Worm (Caenorhabditis elegans): Measurements from ENCODE around the gene dpf-1.
A peak's percentile ranks its signal among the peaks of the same experiment; 100 is the strongest.

dpf-1 gene

ce11 chrV:15443708-15444107, 27.4 kb upstream of the dpf-1 start, which contains the start of gene T26H5.10:
T26H5.10 (minus strand) TSS chrV:15443808.
- TF ChIP-seq T22C8.4 (GFP tag; IDR thresholded peaks at IDR 0.05), result no peak
- no peak for TF ChIP-seq cog-1 (tag; optimal IDR thresholded peaks at IDR 0.05)
- TF ChIP-seq klf-2 (GFP tag; conservative IDR thresholded peaks at IDR 0.05), result no peak
- no peak for TF ChIP-seq med-1 (GFP tag; optimal IDR thresholded peaks at IDR 0.05; ENCODE audit: insufficient read depth)

- TF ChIP-seq med-1 (GFP tag; optimal IDR thresholded peaks at IDR 0.05; ENCODE audit: insufficient read depth) (no peak), ref-1 (GFP tag; conservative IDR thresholded peaks at IDR 0.05) (no peak), klf-2 (GFP tag; conservative IDR thresholded peaks at IDR 0.05) (no peak), flt-1 (GFP tag; IDR thresholded peaks at IDR 0.05) (no peak), ztf-29 (GFP tag; IDR thresholded peaks at IDR 0.05) (no peak), ztf-23 (GFP tag; IDR thresholded peaks at IDR 0.05) (no peak), cog-1 (tag; optimal IDR thresholded peaks at IDR 0.05) (no peak), tab-1 (GFP tag; IDR thresholded peaks at IDR 0.05) (no peak), T22C8.4 (GFP tag; IDR thresholded peaks at IDR 0.05) (no peak)
These were observed 26.9 kb upstream of the dpf-1 start, which contains the start of gene T26H5.11 for ce11 chrV:15444188-15444587. T26H5.11 (minus strand) TSS chrV:15444288.

ce11 chrV:15444615-15445014, 26.5 kb upstream of the dpf-1 start, which contains the start of gene T26H5.9:
T26H5.9 (plus strand) TSS chrV:15444916.
- TF ChIP-seq tab-1 (GFP tag; IDR thresholded peaks at IDR 0.05) (no peak), ztf-29 (GFP tag; IDR thresholded peaks at IDR 0.05) (no peak), flt-1 (GFP tag; IDR thresholded peaks at IDR 0.05) (no peak), cog-1 (tag; optimal IDR thresholded peaks at IDR 0.05) (no peak), ref-1 (GFP tag; conservative IDR thresholded peaks at IDR 0.05) (no peak), T22C8.4 (GFP tag; IDR thresholded peaks at IDR 0.05) (no peak), med-1 (GFP tag; optimal IDR thresholded peaks at IDR 0.05; ENCODE audit: insufficient read depth) (no peak), klf-2 (GFP tag; conservative IDR thresholded peaks at IDR 0.05) (no peak), ztf-23 (GFP tag; IDR thresholded peaks at IDR 0.05) (no peak)

- TF ChIP-seq ref-1 (GFP tag; conservative IDR thresholded peaks at IDR 0.05), result no peak
- TF ChIP-seq cog-1 (tag; optimal IDR thresholded peaks at IDR 0.05), result no peak
- TF ChIP-seq flt-1 (GFP tag; IDR thresholded peaks at IDR 0.05), result no peak
- no peak for TF ChIP-seq T22C8.4 (GFP tag; IDR thresholded peaks at IDR 0.05)
- no peak for TF ChIP-seq med-1 (GFP tag; optimal IDR thresholded peaks at IDR 0.05; ENCODE audit: insufficient read depth)
- TF ChIP-seq tab-1 (GFP tag; IDR thresholded peaks at IDR 0.05), result no peak
- TF ChIP-seq ztf-23 (GFP tag; IDR thresholded peaks at IDR 0.05), result no peak
- TF ChIP-seq klf-2 (GFP tag; conservative IDR thresholded peaks at IDR 0.05), result no peak
- no peak for TF ChIP-seq ztf-29 (GFP tag; IDR thresholded peaks at IDR 0.05)
These were observed 25.7 kb upstream of the dpf-1 start, which contains the start of gene srh-239 for ce11 chrV:15445437-15445836. srh-239 (plus strand) TSS chrV:15445737.

- TF ChIP-seq ztf-23 (GFP tag; IDR thresholded peaks at IDR 0.05) (no peak), ref-1 (GFP tag; conservative IDR thresholded peaks at IDR 0.05) (no peak), klf-2 (GFP tag; conservative IDR thresholded peaks at IDR 0.05) (no peak), med-1 (GFP tag; optimal IDR thresholded peaks at IDR 0.05; ENCODE audit: insufficient read depth) (no peak), tab-1 (GFP tag; IDR thresholded peaks at IDR 0.05) (no peak), cog-1 (tag; optimal IDR thresholded peaks at IDR 0.05) (no peak), T22C8.4 (GFP tag; IDR thresholded peaks at IDR 0.05) (no peak), flt-1 (GFP tag; IDR thresholded peaks at IDR 0.05) (no peak)
These were observed 22.7 kb upstream of the dpf-1 start, which contains the start of gene T26H5.4 for ce11 chrV:15448408-15448807. T26H5.4 (minus strand) TSS chrV:15448701.

ce11 chrV:15448865-15449264, 22.3 kb upstream of the dpf-1 start, which contains the start of gene T26H5.14:
T26H5.14 (plus strand) TSS chrV:15449165.
- TF ChIP-seq klf-2 (GFP tag; conservative IDR thresholded peaks at IDR 0.05) (no peak), tab-1 (GFP tag; IDR thresholded peaks at IDR 0.05) (no peak), flt-1 (GFP tag; IDR thresholded peaks at IDR 0.05) (no peak), ztf-23 (GFP tag; IDR thresholded peaks at IDR 0.05) (no peak)

- TF ChIP-seq cog-1 (tag; optimal IDR thresholded peaks at IDR 0.05) (no peak), T22C8.4 (GFP tag; IDR thresholded peaks at IDR 0.05) (no peak), med-1 (GFP tag; optimal IDR thresholded peaks at IDR 0.05; ENCODE audit: insufficient read depth) (no peak), ztf-29 (GFP tag; IDR thresholded peaks at IDR 0.05) (no peak), klf-2 (GFP tag; conservative IDR thresholded peaks at IDR 0.05) (no peak), ref-1 (GFP tag; conservative IDR thresholded peaks at IDR 0.05) (no peak), flt-1 (GFP tag; IDR thresholded peaks at IDR 0.05) (no peak), ztf-23 (GFP tag; IDR thresholded peaks at IDR 0.05) (no peak), tab-1 (GFP tag; IDR thresholded peaks at IDR 0.05) (no peak)
These were observed 19.7 kb upstream of the dpf-1 start, which contains the start of gene srw-33 for ce11 chrV:15451421-15451820. srw-33 (minus strand) TSS chrV:15451521.

- TF ChIP-seq cog-1 (tag; optimal IDR thresholded peaks at IDR 0.05), result no peak
- no peak for TF ChIP-seq T22C8.4 (GFP tag; IDR thresholded peaks at IDR 0.05)
- no peak for TF ChIP-seq tab-1 (GFP tag; IDR thresholded peaks at IDR 0.05)
- 0 out of 2 replicates have a peak, but pooled peaks have one; percentile 26 for TF ChIP-seq ztf-23 (GFP tag; IDR thresholded peaks at IDR 0.05)
- no peak for TF ChIP-seq ref-1 (GFP tag; conservative IDR thresholded peaks at IDR 0.05)
These were observed 16.8 kb upstream of the dpf-1 start for ce11 chrV:15454322-15454721.

ce11 chrV:15459088-15459487, 12.0 kb upstream of the dpf-1 start, which contains the start of gene str-71:
str-71 (minus strand) TSS chrV:15459188.
- TF ChIP-seq med-1 (GFP tag; optimal IDR thresholded peaks at IDR 0.05; ENCODE audit: insufficient read depth) (no peak), cog-1 (tag; optimal IDR thresholded peaks at IDR 0.05) (no peak), T22C8.4 (GFP tag; IDR thresholded peaks at IDR 0.05) (no peak), ztf-29 (GFP tag; IDR thresholded peaks at IDR 0.05) (no peak), ref-1 (GFP tag; conservative IDR thresholded peaks at IDR 0.05) (no peak), flt-1 (GFP tag; IDR thresholded peaks at IDR 0.05) (no peak), tab-1 (GFP tag; IDR thresholded peaks at IDR 0.05) (no peak), ztf-23 (GFP tag; IDR thresholded peaks at IDR 0.05) (no peak), klf-2 (GFP tag; conservative IDR thresholded peaks at IDR 0.05) (no peak)

- TF ChIP-seq ztf-29 (GFP tag; IDR thresholded peaks at IDR 0.05) (no peak), ztf-23 (GFP tag; IDR thresholded peaks at IDR 0.05) (no peak), flt-1 (GFP tag; IDR thresholded peaks at IDR 0.05) (no peak)
These were observed 6.7 kb upstream of the dpf-1 start, which contains the start of gene rocf-1 for ce11 chrV:15464402-15464801. rocf-1 (minus strand) TSS chrV:15464502.
